Worm (Caenorhabditis elegans) whole organism, mixed stage, embryonic: ENCODE measurements around the gene C05B5.12.

Experiments used
- pha-4 ChIP-seq: fragments of 150-350 bp; optimal IDR thresholded peaks from 2 replicates; lab custom pipeline; 2018; ENCODE audit warnings: missing biosample characterization, missing genetic modification reagents, missing genetic modification characterization
- unc-39 ChIP-seq: fragments of 150-350 bp; optimal IDR thresholded peaks from 2 replicates; lab custom pipeline; 2014; ENCODE audit warnings: missing biosample characterization, missing genetic modification characterization
- ztf-11 ChIP-seq: fragments of 150-350 bp; optimal IDR thresholded peaks from 2 replicates; lab custom pipeline; 2014; ENCODE audit warnings: missing biosample characterization, missing genetic modification characterization

DNA sequence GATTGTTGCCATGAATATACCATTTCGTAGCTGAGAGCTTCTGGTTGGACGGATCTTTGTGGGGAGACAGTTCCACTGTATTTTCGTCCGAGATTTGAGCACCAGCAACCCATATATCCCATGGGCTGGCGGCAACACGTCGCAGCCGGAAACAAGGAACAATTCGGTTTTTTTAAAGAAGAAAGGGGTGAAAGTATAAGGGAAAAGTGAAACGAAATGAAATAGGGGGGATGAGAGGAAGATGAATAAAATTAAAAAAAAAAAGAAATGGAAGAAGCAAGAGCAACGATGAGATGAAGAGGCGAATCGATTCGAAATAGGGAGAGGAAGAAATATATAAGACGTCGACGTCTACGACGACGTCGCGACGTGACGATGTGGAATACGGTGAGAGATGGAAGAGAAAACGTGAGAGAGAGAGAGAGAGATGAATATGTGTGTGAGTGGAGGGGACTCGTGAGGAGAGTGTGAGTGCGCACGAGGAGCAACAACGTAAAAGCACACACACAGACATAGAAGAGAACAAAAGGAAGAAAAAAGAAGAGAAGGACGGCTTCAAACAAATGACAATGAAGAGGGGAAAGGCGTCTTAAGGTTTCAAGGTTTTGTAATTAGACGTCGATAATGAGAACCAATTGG is 29.4 kb downstream of the C05B5.12 start, which contains the start of gene rgs-1:
- TF ChIP-seq unc-39 (tag; lab: Kevin White, UChicago), result no peak
- TF ChIP-seq pha-4 (tag; lab: Kevin White, UChicago), result no peak
- no peak for TF ChIP-seq ztf-11 (tag; lab: Kevin White, UChicago)
